Fruit fly (Drosophila melanogaster) whole organism, adult: ENCODE measurements around the gene CG10035.

Experiments used
- CG11617 ChIP-seq: fragments of 200-800 bp; sonication (Bioruptor generic); optimal IDR thresholded peaks from 2 replicates; lab custom pipeline; 2017; ENCODE audit warnings: mild to moderate bottlenecking, missing biosample characterization, missing genetic modification reagents, missing genetic modification characterization
- CG12768 ChIP-seq: fragments of 200-800 bp; sonication (Bioruptor generic); optimal IDR thresholded peaks from 2 replicates; lab custom pipeline; 2017; ENCODE audit warnings: missing biosample characterization, missing genetic modification characterization, mild to moderate bottlenecking, moderate library complexity, missing genetic modification reagents
- CG14711 ChIP-seq: fragments of 200-800 bp; sonication (Bioruptor generic); optimal IDR thresholded peaks from 2 replicates; lab custom pipeline; 2018; ENCODE audit warnings: missing biosample characterization, mild to moderate bottlenecking, missing genetic modification characterization, moderate library complexity
- CG1620 ChIP-seq: fragments of 200-800 bp; sonication (Bioruptor generic); optimal IDR thresholded peaks from 2 replicates; lab custom pipeline; 2016; ENCODE audit warnings: missing biosample characterization, missing genetic modification characterization
- CG33017 ChIP-seq: fragments of 200-800 bp; sonication (Bioruptor generic); optimal IDR thresholded peaks from 2 replicates; lab custom pipeline; 2018; ENCODE audit warnings: missing biosample characterization, mild to moderate bottlenecking, missing genetic modification characterization, moderate library complexity
- CG5204 ChIP-seq: fragments of 200-800 bp; sonication (Bioruptor generic); optimal IDR thresholded peaks from 2 replicates; lab custom pipeline; 2016; ENCODE audit warnings: missing biosample characterization, missing genetic modification characterization
- CG7045 ChIP-seq: fragments of 200-800 bp; sonication (Bioruptor generic); optimal IDR thresholded peaks from 2 replicates; lab custom pipeline; 2017; ENCODE audit warnings: missing biosample characterization, mild to moderate bottlenecking, missing genetic modification characterization
- CG7101 ChIP-seq: fragments of 200-800 bp; sonication (Bioruptor generic); optimal IDR thresholded peaks from 2 replicates; lab custom pipeline; 2018; ENCODE audit warnings: missing biosample characterization, mild to moderate bottlenecking, missing genetic modification characterization, moderate library complexity
- Clk ChIP-seq: fragments of 200-800 bp; sonication (Bioruptor generic); optimal IDR thresholded peaks from 2 replicates; lab custom pipeline; 2017; ENCODE audit warnings: missing biosample characterization, missing genetic modification characterization
- Crg-1 ChIP-seq: fragments of 200-800 bp; sonication (Bioruptor generic); optimal IDR thresholded peaks from 2 replicates; lab custom pipeline; 2016; ENCODE audit warnings: missing biosample characterization, missing genetic modification characterization
- Hr96 ChIP-seq: fragments of 200-800 bp; sonication (Bioruptor generic); optimal IDR thresholded peaks from 2 replicates; lab custom pipeline; 2016; ENCODE audit warnings: missing biosample characterization, missing genetic modification characterization
- Mnt ChIP-seq: fragments of 200-800 bp; sonication (Bioruptor generic); optimal IDR thresholded peaks from 2 replicates; lab custom pipeline; 2016; ENCODE audit warnings: missing biosample characterization, mild to moderate bottlenecking, missing genetic modification characterization
- bab1 ChIP-seq: fragments of 200-800 bp; sonication (Bioruptor generic); optimal IDR thresholded peaks from 3 replicates; lab custom pipeline; 2019; ENCODE audit warnings: missing biosample characterization, mild to moderate bottlenecking, missing genetic modification characterization, moderate library complexity
- cic ChIP-seq: fragments of 200-800 bp; sonication (Bioruptor generic); optimal IDR thresholded peaks from 2 replicates; lab custom pipeline; 2017; ENCODE audit warnings: missing biosample characterization, mild to moderate bottlenecking, missing genetic modification characterization, moderate library complexity
- cnc ChIP-seq, 2 experiments: fragments of >200 bp; optimal IDR thresholded peaks; 2 replicates each; lab custom pipeline; 2017
- kay ChIP-seq: fragments of 200-800 bp; sonication (Bioruptor generic); peaks from one replicate; lab custom pipeline; 2016; ENCODE audit warnings: missing biosample characterization, missing genetic modification characterization, borderline replicate concordance
- ovo ChIP-seq: fragments of 200-800 bp; sonication (Bioruptor generic); optimal IDR thresholded peaks from 2 replicates; lab custom pipeline; 2016; ENCODE audit warnings: missing biosample characterization, missing genetic modification characterization
- pad ChIP-seq: fragments of 200-800 bp; sonication (Bioruptor generic); optimal IDR thresholded peaks from 3 replicates; lab custom pipeline; 2017; ENCODE audit warnings: missing biosample characterization, missing genetic modification characterization, mild to moderate bottlenecking, moderate library complexity, missing genetic modification reagents
- tj ChIP-seq: fragments of 200-800 bp; sonication (Bioruptor generic); optimal IDR thresholded peaks from 3 replicates; lab custom pipeline; 2017; ENCODE audit warnings: missing biosample characterization, mild to moderate bottlenecking, missing genetic modification characterization, moderate library complexity
- toe ChIP-seq: fragments of 200-800 bp; sonication (Bioruptor generic); optimal IDR thresholded peaks from 2 replicates; lab custom pipeline; 2016; ENCODE audit warnings: missing biosample characterization, missing genetic modification characterization

The CG10035 gene

dm6 chr3R:12382563-12382962, at the start of gene CG10035:
CG10035 (minus strand) TSS chr3R:12382691.
- TF ChIP-seq tj (no peak), CG7101 (tag; lab: Kevin White, UChicago) (no peak)

- no peak for TF ChIP-seq pad (GFP tag; lab: Kevin White, UChicago)
- peak; percentile 18 for TF ChIP-seq Mnt (GFP tag; lab: Kevin White, UChicago)
- TF ChIP-seq cnc (optimal IDR thresholded peaks at IDR 0.05; lab: Kevin White, UChicago): peak; percentile 84 to 99
- no peak for TF ChIP-seq tj
Measured at dm6 chr3R:12431030-12431489, 48.6 kb upstream of the CG10035 start, which contains the start of gene Prosalpha2. Prosalpha2 (plus strand) TSS chr3R:12431321.

- TF ChIP-seq CG11617 (no peak), bab1 (GFP tag; lab: Kevin White, UChicago) (peak; percentile 31), cnc (optimal IDR thresholded peaks at IDR 0.05; lab: Kevin White, UChicago) (peak in 1 of 2 experiments; percentile 58)
Measured at dm6 chr3R:12429120-12429610, 46.7 kb upstream of the CG10035 start, which contains the start of the genes CG5641 and CG5245. CG5641 (minus strand) TSS chr3R:12429282. CG5245 (plus strand) TSS chr3R:12429560.

dm6 chr3R:12426310-12426653, 43.8 kb upstream of the CG10035 start, which contains the start of gene NANS:
NANS (plus strand) TSS chr3R:12426578.
- TF ChIP-seq Clk: no peak
- TF ChIP-seq cnc (optimal IDR thresholded peaks at IDR 0.05; lab: Kevin White, UChicago): no peak
- TF ChIP-seq ovo (GFP tag; lab: Kevin White, UChicago): no peak
- no peak for TF ChIP-seq CG12768
- no peak for TF ChIP-seq Hr96 (GFP tag; lab: Kevin White, UChicago)
- TF ChIP-seq pad (GFP tag; lab: Kevin White, UChicago): no peak
- no peak for TF ChIP-seq CG7045
- no peak for TF ChIP-seq CG1620 (GFP tag; lab: Kevin White, UChicago)
- TF ChIP-seq kay (GFP tag; lab: Kevin White, UChicago): no peak
- no peak for TF ChIP-seq tj
- no peak for TF ChIP-seq CG14711

dm6 chr3R:12425510-12426309, 43.2 kb upstream of the CG10035 start, which contains the start of gene Pp1-87B:
Pp1-87B (minus strand) TSS chr3R:12425917.
- TF ChIP-seq kay (GFP tag; lab: Kevin White, UChicago): no peak
- TF ChIP-seq CG12768: no peak
- no peak for TF ChIP-seq CG33017
- TF ChIP-seq Hr96 (GFP tag; lab: Kevin White, UChicago): no peak
- peak; percentile 25 for TF ChIP-seq Mnt (GFP tag; lab: Kevin White, UChicago)
- peak; percentile 58 for TF ChIP-seq pad (GFP tag; lab: Kevin White, UChicago)
- TF ChIP-seq bab1 (GFP tag; lab: Kevin White, UChicago): peak; percentile 4
- TF ChIP-seq CG1620 (GFP tag; lab: Kevin White, UChicago): peak; percentile 40
- peak; percentile 4 for TF ChIP-seq Crg-1
- peak; percentile 22 for TF ChIP-seq Clk
- peak; percentile 27 for TF ChIP-seq tj
- no peak for TF ChIP-seq cnc (optimal IDR thresholded peaks at IDR 0.05; lab: Kevin White, UChicago)
- TF ChIP-seq CG7101 (tag; lab: Kevin White, UChicago): peak; percentile 24
- no peak for TF ChIP-seq CG5204 (GFP tag; lab: Kevin White, UChicago)
- TF ChIP-seq cic: no peak
- peak; percentile 51 for TF ChIP-seq CG7045
- peak; percentile 33 for TF ChIP-seq CG11617

dm6 chr3R:12423997-12424396, 41.5 kb upstream of the CG10035 start:
- no peak for TF ChIP-seq ovo (GFP tag; lab: Kevin White, UChicago)
- TF ChIP-seq tj: no peak
- no peak for TF ChIP-seq cic
- no peak for TF ChIP-seq toe (GFP tag; lab: Kevin White, UChicago)
- TF ChIP-seq CG33017: no peak
- TF ChIP-seq CG1620 (GFP tag; lab: Kevin White, UChicago): no peak
- no peak for TF ChIP-seq kay (GFP tag; lab: Kevin White, UChicago)
- no peak for TF ChIP-seq CG11617
- no peak for TF ChIP-seq Hr96 (GFP tag; lab: Kevin White, UChicago)
- TF ChIP-seq cnc (optimal IDR thresholded peaks at IDR 0.05; lab: Kevin White, UChicago): no peak
- TF ChIP-seq bab1 (GFP tag; lab: Kevin White, UChicago): no peak
- no peak for TF ChIP-seq Clk
- TF ChIP-seq CG14711: no peak
- TF ChIP-seq CG12768: no peak

dm6 chr3R:12422379-12422975, 40.0 kb upstream of the CG10035 start, which contains the start of the genes Scgbeta and CG17202:
Scgbeta (minus strand) TSS chr3R:12422429.
CG17202 (plus strand) TSS chr3R:12422768.
- no peak for TF ChIP-seq tj
- TF ChIP-seq ovo (GFP tag; lab: Kevin White, UChicago): no peak
- peak; percentile 35 for TF ChIP-seq CG12768
- no peak for TF ChIP-seq Crg-1
- peak; percentile 18 for TF ChIP-seq CG7101 (tag; lab: Kevin White, UChicago)
- peak; percentile 13 for TF ChIP-seq CG11617
- no peak for TF ChIP-seq CG7045
- TF ChIP-seq cic: peak; percentile 22
- TF ChIP-seq CG33017: no peak
- TF ChIP-seq cnc (optimal IDR thresholded peaks at IDR 0.05; lab: Kevin White, UChicago): no peak
- TF ChIP-seq Hr96 (GFP tag; lab: Kevin White, UChicago): no peak
- TF ChIP-seq Clk: no peak
- TF ChIP-seq bab1 (GFP tag; lab: Kevin White, UChicago): peak; percentile 10
- no peak for TF ChIP-seq CG5204 (GFP tag; lab: Kevin White, UChicago)
- TF ChIP-seq kay (GFP tag; lab: Kevin White, UChicago): no peak
- TF ChIP-seq CG1620 (GFP tag; lab: Kevin White, UChicago): no peak
- no peak for TF ChIP-seq Mnt (GFP tag; lab: Kevin White, UChicago)
- TF ChIP-seq CG14711: no peak
- no peak for TF ChIP-seq toe (GFP tag; lab: Kevin White, UChicago)
- no peak for TF ChIP-seq pad (GFP tag; lab: Kevin White, UChicago)
